Fruit fly (Drosophila melanogaster): ENCODE measurements around the gene Hs2st.

The Hs2st gene

dm6 chr2L:19444734-19445140 is at the start of gene Hs2st:
Gene Hs2st, minus strand, starts transcription at chr2L:19444750.
- TF ChIP-seq psq (optimal IDR thresholded peaks at IDR 0.05) = no peak
- TF ChIP-seq pan (optimal IDR thresholded peaks at IDR 0.05) = no peak
- TF ChIP-seq usp (GFP tag; optimal IDR thresholded peaks at IDR 0.05) = no peak
- TF ChIP-seq Dll (optimal IDR thresholded peaks at IDR 0.05) = no peak
- TF ChIP-seq EcR (GFP tag; optimal IDR thresholded peaks at IDR 0.05) = no peak
- TF ChIP-seq CG8478 (optimal IDR thresholded peaks at IDR 0.05) = no peak

dm6 chr2L:19492934-19493686 is 48.6 kb upstream of the Hs2st start, which contains the start of the genes swm and Ctu2:
Gene swm, plus strand, starts transcription at chr2L:19493251.
Gene Ctu2, minus strand, starts transcription at chr2L:19493253.
- TF ChIP-seq psq (optimal IDR thresholded peaks at IDR 0.05) (no peak), EcR (GFP tag; optimal IDR thresholded peaks at IDR 0.05) (no peak), usp (GFP tag; optimal IDR thresholded peaks at IDR 0.05) (no peak), CG8478 (optimal IDR thresholded peaks at IDR 0.05) (no peak), Dll (optimal IDR thresholded peaks at IDR 0.05) (no peak), pan (optimal IDR thresholded peaks at IDR 0.05) (no peak)

dm6 chr2L:19489997-19490461 is 45.5 kb upstream of the Hs2st start, which contains the start of the genes CG10194 and CG18094:
Gene CG10194, minus strand, starts transcription at chr2L:19490104.
Gene CG18094, plus strand, starts transcription at chr2L:19490262.
- TF ChIP-seq psq (optimal IDR thresholded peaks at IDR 0.05) (no peak), pan (optimal IDR thresholded peaks at IDR 0.05) (peak; percentile 94), Dll (optimal IDR thresholded peaks at IDR 0.05) (no peak)

dm6 chr2L:19487190-19487589 is 42.6 kb upstream of the Hs2st start, which contains the start of gene CG13083:
Gene CG13083, plus strand, starts transcription at chr2L:19487490.
- TF ChIP-seq Dll (optimal IDR thresholded peaks at IDR 0.05) (no peak), usp (GFP tag; optimal IDR thresholded peaks at IDR 0.05) (no peak), pan (optimal IDR thresholded peaks at IDR 0.05) (no peak), psq (optimal IDR thresholded peaks at IDR 0.05) (no peak), CG8478 (optimal IDR thresholded peaks at IDR 0.05) (no peak)

- TF ChIP-seq CG8478 (optimal IDR thresholded peaks at IDR 0.05) = no peak
- TF ChIP-seq usp (GFP tag; optimal IDR thresholded peaks at IDR 0.05) = no peak
- TF ChIP-seq Dll (optimal IDR thresholded peaks at IDR 0.05) = no peak
- no peak for TF ChIP-seq EcR (GFP tag; optimal IDR thresholded peaks at IDR 0.05)
- no peak for TF ChIP-seq psq (optimal IDR thresholded peaks at IDR 0.05)
- no peak for TF ChIP-seq pan (optimal IDR thresholded peaks at IDR 0.05)
Observed at dm6 chr2L:19484539-19484938, 40.0 kb upstream of the Hs2st start, which contains the start of the genes CG10195 and CG13084. Gene CG10195, minus strand, starts transcription at chr2L:19484705. Gene CG13084, plus strand, starts transcription at chr2L:19484930.

- TF ChIP-seq Dll (optimal IDR thresholded peaks at IDR 0.05) = no peak
- TF ChIP-seq pan (optimal IDR thresholded peaks at IDR 0.05) = no peak
- no peak for TF ChIP-seq EcR (GFP tag; optimal IDR thresholded peaks at IDR 0.05)
- no peak for TF ChIP-seq psq (optimal IDR thresholded peaks at IDR 0.05)
- TF ChIP-seq usp (GFP tag; optimal IDR thresholded peaks at IDR 0.05) = no peak
- no peak for TF ChIP-seq CG8478 (optimal IDR thresholded peaks at IDR 0.05)
Observed at dm6 chr2L:19480406-19481334, 36.1 kb upstream of the Hs2st start.

dm6 chr2L:19479249-19479984 is 34.9 kb upstream of the Hs2st start:
- no peak for TF ChIP-seq usp (GFP tag; optimal IDR thresholded peaks at IDR 0.05)
- TF ChIP-seq EcR (GFP tag; optimal IDR thresholded peaks at IDR 0.05) = no peak
- TF ChIP-seq pan (optimal IDR thresholded peaks at IDR 0.05) = no peak
- TF ChIP-seq CG8478 (optimal IDR thresholded peaks at IDR 0.05) = no peak
- no peak for TF ChIP-seq psq (optimal IDR thresholded peaks at IDR 0.05)
- no peak for TF ChIP-seq Dll (optimal IDR thresholded peaks at IDR 0.05)

dm6 chr2L:19473397-19474009 is 29.0 kb upstream of the Hs2st start:
- TF ChIP-seq EcR (GFP tag; optimal IDR thresholded peaks at IDR 0.05) (no peak), usp (GFP tag; optimal IDR thresholded peaks at IDR 0.05) (no peak), Dll (optimal IDR thresholded peaks at IDR 0.05) (no peak), psq (optimal IDR thresholded peaks at IDR 0.05) (no peak)

- no peak for TF ChIP-seq pan (optimal IDR thresholded peaks at IDR 0.05)
- no peak for TF ChIP-seq Dll (optimal IDR thresholded peaks at IDR 0.05)
- no peak for TF ChIP-seq EcR (GFP tag; optimal IDR thresholded peaks at IDR 0.05)
- TF ChIP-seq CG8478 (optimal IDR thresholded peaks at IDR 0.05) = no peak
Observed at dm6 chr2L:19472256-19472655, 27.7 kb upstream of the Hs2st start.

- TF ChIP-seq pan (optimal IDR thresholded peaks at IDR 0.05) (no peak), usp (GFP tag; optimal IDR thresholded peaks at IDR 0.05) (no peak), EcR (GFP tag; optimal IDR thresholded peaks at IDR 0.05) (no peak), Dll (optimal IDR thresholded peaks at IDR 0.05) (no peak), psq (optimal IDR thresholded peaks at IDR 0.05) (no peak), CG8478 (optimal IDR thresholded peaks at IDR 0.05) (no peak)
Observed at dm6 chr2L:19469751-19470150, 25.2 kb upstream of the Hs2st start.

dm6 chr2L:19469090-19469489 is 24.5 kb upstream of the Hs2st start:
- TF ChIP-seq pan (optimal IDR thresholded peaks at IDR 0.05) (no peak), CG8478 (optimal IDR thresholded peaks at IDR 0.05) (no peak), EcR (GFP tag; optimal IDR thresholded peaks at IDR 0.05) (no peak), usp (GFP tag; optimal IDR thresholded peaks at IDR 0.05) (no peak), Dll (optimal IDR thresholded peaks at IDR 0.05) (no peak), psq (optimal IDR thresholded peaks at IDR 0.05) (no peak)

All from whole organism.